Worm (Caenorhabditis elegans) whole organism, mixed stage, embryonic: ENCODE results near the gene ent-7.

ENCODE experiments used
- blmp-1 ChIP-seq: fragments of 150-350 bp; optimal IDR thresholded peaks from 2 replicates; lab custom pipeline; 2014; ENCODE audit warnings: missing biosample characterization, missing genetic modification characterization
- lin-13 ChIP-seq: fragments of 150-350 bp; optimal IDR thresholded peaks from 2 replicates; lab custom pipeline; 2014; ENCODE audit warnings: missing biosample characterization, missing genetic modification characterization
- nhr-237 ChIP-seq: fragments of 150-350 bp; optimal IDR thresholded peaks from 2 replicates; lab custom pipeline; 2014; ENCODE audit warnings: missing biosample characterization, missing genetic modification characterization
- unc-39 ChIP-seq: fragments of 150-350 bp; optimal IDR thresholded peaks from 2 replicates; lab custom pipeline; 2014; ENCODE audit warnings: missing biosample characterization, missing genetic modification characterization
- unc-62 ChIP-seq: fragments of 150-350 bp; optimal IDR thresholded peaks from 2 replicates; lab custom pipeline; 2014; ENCODE audit warnings: missing biosample characterization, missing genetic modification reagents, missing genetic modification characterization

DNA sequence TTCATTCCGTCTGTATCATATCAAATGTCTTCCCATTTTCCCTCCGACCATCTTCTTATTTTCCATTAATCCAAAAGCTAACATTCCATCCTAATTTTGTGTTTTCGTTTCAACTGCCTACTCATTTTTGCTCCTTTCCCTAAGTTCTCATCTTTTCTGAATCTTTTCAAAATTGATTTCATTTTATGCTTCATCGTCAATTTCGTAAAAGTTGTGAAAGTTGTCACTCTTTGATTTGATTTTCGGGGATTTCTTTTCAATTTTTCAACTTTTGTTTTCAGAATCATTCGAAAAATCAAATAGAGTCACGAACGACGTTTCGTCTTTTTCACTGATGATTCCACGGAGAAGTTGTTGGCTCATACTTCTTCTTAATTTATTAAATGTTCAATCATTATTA lies 50.5 kb downstream of the ent-7 start, which contains the start of gene cwn-2:
- TF ChIP-seq unc-39 (no peak), lin-13 (tag; lab: Kevin White, UChicago) (no peak), nhr-237 (tag; lab: Kevin White, UChicago) (no peak), blmp-1 (no peak), unc-62 (GFP tag; lab: Kevin White, UChicago) (no peak)
